Worm (Caenorhabditis elegans): Measurements from ENCODE around the gene ndub-6.

ndub-6 gene

ce11 chrIV:11635437-11636408, 16.5 kb upstream of the ndub-6 start, which contains the start of gene mars-1 (continued):
- TF ChIP-seq bed-1 (GFP tag; IDR thresholded peaks at IDR 0.05) (no peak), Y53G8AR.9 (GFP tag; conservative IDR thresholded peaks at IDR 0.05) (no peak), F37B4.10 (GFP tag; IDR thresholded peaks at IDR 0.05) (no peak), tbp1 (GFP tag; optimal IDR thresholded peaks at IDR 0.05) (peak; percentile 43), lin-26 (GFP tag; IDR thresholded peaks at IDR 0.05) (no peak), zfh-2 (GFP tag; conservative IDR thresholded peaks at IDR 0.05) (no peak), madf-6 (GFP tag; IDR thresholded peaks at IDR 0.05) (no peak), B0019.2 (GFP tag; conservative IDR thresholded peaks at IDR 0.05) (no peak), fkh-3 (tag; optimal IDR thresholded peaks at IDR 0.05) (no peak), hrde-1 (tag; optimal IDR thresholded peaks at IDR 0.05; ENCODE audit: borderline replicate concordance) (no peak), F57A8.1 (GFP tag; optimal IDR thresholded peaks at IDR 0.05) (no peak), hmg-1.2 (GFP tag; IDR thresholded peaks at IDR 0.05) (peak; percentile 31; the same call in 1 of the 2 replicates)

- no peak for TF ChIP-seq snpc-1.1 (tag; optimal IDR thresholded peaks at IDR 0.05; ENCODE audit: insufficient read depth)
- TF ChIP-seq akir-1 (GFP tag; optimal IDR thresholded peaks at IDR 0.05), result no peak
- no peak for TF ChIP-seq lag-1 (GFP tag; IDR thresholded peaks at IDR 0.05)
- TF ChIP-seq madf-6 (GFP tag; IDR thresholded peaks at IDR 0.05), result no peak
- no peak for TF ChIP-seq nhr-80 (tag; optimal IDR thresholded peaks at IDR 0.05)
- no peak for TF ChIP-seq cebp-1 (GFP tag; IDR thresholded peaks at IDR 0.05)
- peak; percentile 46 for TF ChIP-seq cebp-1 (tag; optimal IDR thresholded peaks at IDR 0.05)
- peak; percentile 58 for TF ChIP-seq ceh-100 (GFP tag; IDR thresholded peaks at IDR 0.05)
- TF ChIP-seq mcd-1 (GFP tag; IDR thresholded peaks at IDR 0.05), result peak; percentile 43
- TF ChIP-seq C06A6.2 (GFP tag; conservative IDR thresholded peaks at IDR 0.05), result no peak
Measured at ce11 chrIV:11636409-11636723, 15.8 kb upstream of the ndub-6 start, which contains the start of gene F58B3.6. Gene F58B3.6 (plus strand): TSS chrIV:11636648.

- TF ChIP-seq ama-1 (optimal IDR thresholded peaks at IDR 0.05), result peak; percentile 36
- TF ChIP-seq ama-1 (GFP tag; optimal IDR thresholded peaks at IDR 0.05), result no peak
- no peak for TF ChIP-seq cebp-1 (GFP tag; IDR thresholded peaks at IDR 0.05)
- peak; percentile 17 for TF ChIP-seq cebp-1 (tag; optimal IDR thresholded peaks at IDR 0.05)
- TF ChIP-seq lsy-27 (tag; optimal IDR thresholded peaks at IDR 0.05; ENCODE audit: borderline replicate concordance, insufficient read depth), result no peak
- TF ChIP-seq snpc-4 (GFP tag; optimal IDR thresholded peaks at IDR 0.05), result no peak
- no peak for TF ChIP-seq snpc-4 (tag; optimal IDR thresholded peaks at IDR 0.05)
- TF ChIP-seq hsf-1 (GFP tag; IDR thresholded peaks at IDR 0.05), result 0 out of 2 replicates have a peak, but pooled peaks have one; percentile 11
Measured at ce11 chrIV:11638016-11638415, 14.2 kb upstream of the ndub-6 start, which contains the start of gene rbm-17. Gene rbm-17 (plus strand): TSS chrIV:11638316.

- no peak for TF ChIP-seq nhr-120 (GFP tag; IDR thresholded peaks at IDR 0.05)
- TF ChIP-seq aptf-2 (GFP tag; conservative IDR thresholded peaks at IDR 0.05), result 0 out of 2 replicates have a peak, but pooled peaks have one; percentile 19
Measured at ce11 chrIV:11640915-11641314, 11.3 kb upstream of the ndub-6 start, which contains the start of gene ttr-50. Gene ttr-50 (minus strand): TSS chrIV:11641015.

ce11 chrIV:11641802-11642201, 10.4 kb upstream of the ndub-6 start, which contains the start of gene ZK809.1:
Gene ZK809.1 (plus strand): TSS chrIV:11642102.
- TF ChIP-seq F49E8.2 (tag; optimal IDR thresholded peaks at IDR 0.05; ENCODE audit: insufficient read depth) (no peak), madf-6 (GFP tag; IDR thresholded peaks at IDR 0.05) (no peak), lag-1 (GFP tag; IDR thresholded peaks at IDR 0.05) (no peak), C17E4.6 (GFP tag; IDR thresholded peaks at IDR 0.05) (no peak), ztf-25 (GFP tag; IDR thresholded peaks at IDR 0.05) (no peak), attf-5 (GFP tag; optimal IDR thresholded peaks at IDR 0.05) (no peak), ceh-91 (GFP tag; IDR thresholded peaks at IDR 0.05) (no peak), F33H1.4 (GFP tag; IDR thresholded peaks at IDR 0.05) (no peak), F10E7.11 (tag; optimal IDR thresholded peaks at IDR 0.05) (no peak), ztf-28 (GFP tag; IDR thresholded peaks at IDR 0.05) (no peak), sea-2 (GFP tag; IDR thresholded peaks at IDR 0.05) (no peak), let-607 (tag; optimal IDR thresholded peaks at IDR 0.05) (no peak), lir-1 (GFP tag; conservative IDR thresholded peaks at IDR 0.05) (no peak), ceh-40 (GFP tag; IDR thresholded peaks at IDR 0.05) (no peak)

Data from whole organism, young adult.